Fruit fly (Drosophila melanogaster) whole organism, prepupa: ENCODE measurements around the gene mio.
A peak's percentile ranks its signal among the peaks of the same experiment; 100 is the strongest.

ENCODE experiments used
- CG10631 ChIP-seq: fragments of 200-800 bp; sonication (Bioruptor generic); optimal IDR thresholded peaks from 2 replicates; lab custom pipeline; 2016; ENCODE audit warnings: missing biosample characterization, missing genetic modification characterization
- CG10669 ChIP-seq: fragments of 200-800 bp; sonication (Bioruptor generic); optimal IDR thresholded peaks from 3 replicates; lab custom pipeline; 2018; ENCODE audit warnings: missing biosample characterization, mild to moderate bottlenecking, missing genetic modification characterization, moderate library complexity
- CG11294 ChIP-seq: fragments of 200-800 bp; sonication (Bioruptor generic); IDR thresholded peaks from 2 replicates; pipeline ENCODE4 v1.3.6; 2022; ENCODE audit warnings: missing biosample characterization, missing genetic modification characterization
- CG11762 ChIP-seq: fragments of 200-800 bp; sonication (Bioruptor generic); optimal IDR thresholded peaks from 3 replicates; lab custom pipeline; 2016; ENCODE audit warnings: missing biosample characterization, missing genetic modification characterization; ENCODE audit not compliant: insufficient read depth
- CG11902 ChIP-seq: fragments of 200-800 bp; sonication (Bioruptor generic); optimal IDR thresholded peaks from 3 replicates; lab custom pipeline; 2016; ENCODE audit warnings: missing biosample characterization, missing genetic modification characterization
- CG15336 ChIP-seq: fragments of 200-800 bp; sonication (Bioruptor generic); IDR thresholded peaks from 2 replicates; pipeline ENCODE4 v1.3.6; 2022; ENCODE audit warnings: missing biosample characterization, missing genetic modification characterization
- CG16779 ChIP-seq: fragments of 200-800 bp; sonication (Bioruptor generic); optimal IDR thresholded peaks from 3 replicates; lab custom pipeline; 2017; ENCODE audit warnings: missing biosample characterization, mild to moderate bottlenecking, missing genetic modification characterization
- CG31627 ChIP-seq: fragments of 200-800 bp; sonication (Bioruptor generic); optimal IDR thresholded peaks from 3 replicates; lab custom pipeline; 2016; ENCODE audit warnings: missing biosample characterization, missing genetic modification characterization
- CG32006 ChIP-seq: fragments of 200-800 bp; sonication (Bioruptor generic); optimal IDR thresholded peaks from 3 replicates; lab custom pipeline; 2017; ENCODE audit warnings: missing biosample characterization, mild to moderate bottlenecking, missing genetic modification characterization
- CG34406 ChIP-seq: fragments of 200-800 bp; sonication (Bioruptor generic); optimal IDR thresholded peaks from 3 replicates; lab custom pipeline; 2016; ENCODE audit warnings: missing biosample characterization, missing genetic modification characterization
- CG3919 ChIP-seq: fragments of 200-800 bp; sonication (Bioruptor generic); optimal IDR thresholded peaks from 3 replicates; lab custom pipeline; 2016; ENCODE audit warnings: missing biosample characterization, missing genetic modification characterization
- CG4318 ChIP-seq: fragments of 200-800 bp; sonication (Bioruptor generic); optimal IDR thresholded peaks from 3 replicates; lab custom pipeline; 2017; ENCODE audit warnings: missing biosample characterization, mild to moderate bottlenecking, missing genetic modification characterization
- CG6276 ChIP-seq: fragments of 200-800 bp; sonication (Bioruptor generic); optimal IDR thresholded peaks from 2 replicates; lab custom pipeline; 2017; ENCODE audit warnings: missing biosample characterization, mild to moderate bottlenecking, missing genetic modification characterization
- CG6792 ChIP-seq: fragments of 200-800 bp; sonication (Bioruptor generic); optimal IDR thresholded peaks from 3 replicates; lab custom pipeline; 2016; ENCODE audit warnings: missing biosample characterization, missing genetic modification characterization
- CG6808 ChIP-seq: fragments of 200-800 bp; sonication (Bioruptor generic); optimal IDR thresholded peaks from 3 replicates; lab custom pipeline; 2017; ENCODE audit warnings: missing biosample characterization, missing genetic modification characterization, mild to moderate bottlenecking, moderate library complexity, missing genetic modification reagents
- CG6854 ChIP-seq: fragments of 200-800 bp; sonication (Bioruptor generic); optimal IDR thresholded peaks from 2 replicates; lab custom pipeline; 2017; ENCODE audit warnings: missing biosample characterization, mild to moderate bottlenecking, missing genetic modification characterization
- CG7368 ChIP-seq: fragments of 200-800 bp; sonication (Bioruptor generic); optimal IDR thresholded peaks from 3 replicates; lab custom pipeline; 2016; ENCODE audit warnings: missing biosample characterization, missing genetic modification characterization
- CG8119 ChIP-seq: fragments of 200-800 bp; sonication (Bioruptor generic); IDR thresholded peaks from 3 replicates; pipeline ENCODE4 v1.3.6; 2022; ENCODE audit warnings: missing biosample characterization, missing genetic modification characterization
- CG8632 ChIP-seq: fragments of 200-800 bp; sonication (Bioruptor generic); optimal IDR thresholded peaks from 3 replicates; lab custom pipeline; 2016; ENCODE audit warnings: missing biosample characterization, missing genetic modification characterization
- CG9139 ChIP-seq: fragments of 200-800 bp; sonication (Bioruptor generic); optimal IDR thresholded peaks from 3 replicates; lab custom pipeline; 2017; ENCODE audit warnings: missing biosample characterization, mild to moderate bottlenecking, missing genetic modification characterization
- Eip75B ChIP-seq: fragments of 200-800 bp; sonication (Bioruptor generic); optimal IDR thresholded peaks from 3 replicates; lab custom pipeline; 2016; ENCODE audit warnings: missing biosample characterization, missing genetic modification characterization
- Eip78C ChIP-seq: fragments of 200-800 bp; sonication (Bioruptor generic); peaks from one replicate; lab custom pipeline; 2016; ENCODE audit warnings: missing biosample characterization, missing genetic modification characterization
- Eip93F ChIP-seq: fragments of 200-800 bp; sonication (Bioruptor generic); optimal IDR thresholded peaks from 2 replicates; lab custom pipeline; 2016; ENCODE audit warnings: missing biosample characterization, mild to moderate bottlenecking, missing genetic modification characterization
- Ets96B ChIP-seq: fragments of 200-800 bp; optimal IDR thresholded peaks from 2 replicates; lab custom pipeline; 2019; ENCODE audit warnings: missing biosample characterization, mild to moderate bottlenecking, missing genetic modification characterization, moderate library complexity
- Hr38 ChIP-seq: sonication (Bioruptor generic); optimal IDR thresholded peaks from 2 replicates; lab custom pipeline; 2016; ENCODE audit warnings: missing biosample characterization, missing genetic modification characterization
- Hr39 ChIP-seq: fragments of 200-800 bp; sonication (Bioruptor generic); optimal IDR thresholded peaks from 2 replicates; lab custom pipeline; 2016; ENCODE audit warnings: missing biosample characterization, missing genetic modification characterization
- Hr4 ChIP-seq: fragments of 200-800 bp; sonication (Bioruptor generic); optimal IDR thresholded peaks from 3 replicates; lab custom pipeline; 2016; ENCODE audit warnings: missing biosample characterization, missing genetic modification characterization
- Lpt ChIP-seq: fragments of 200-800 bp; sonication (Bioruptor generic); optimal IDR thresholded peaks from 3 replicates; lab custom pipeline; 2016; ENCODE audit warnings: missing biosample characterization, missing genetic modification characterization
- OdsH ChIP-seq: fragments of 200-800 bp; sonication (Bioruptor generic); optimal IDR thresholded peaks from 3 replicates; lab custom pipeline; 2016; ENCODE audit warnings: missing biosample characterization, missing genetic modification characterization
- Smox ChIP-seq: fragments of 200-800 bp; sonication (Bioruptor generic); optimal IDR thresholded peaks from 3 replicates; lab custom pipeline; 2016; ENCODE audit warnings: missing biosample characterization, missing genetic modification characterization
- Sox102F ChIP-seq: fragments of 200-800 bp; sonication (Bioruptor generic); optimal IDR thresholded peaks from 2 replicates; lab custom pipeline; 2016; ENCODE audit warnings: missing biosample characterization, mild to moderate bottlenecking, missing genetic modification characterization
- Sox14 ChIP-seq: fragments of 200-800 bp; sonication (Bioruptor generic); optimal IDR thresholded peaks from 3 replicates; lab custom pipeline; 2016; ENCODE audit warnings: missing biosample characterization, missing genetic modification characterization
- Sox15 ChIP-seq: fragments of 200-800 bp; sonication (Bioruptor generic); optimal IDR thresholded peaks from 3 replicates; lab custom pipeline; 2016; ENCODE audit warnings: missing biosample characterization, missing genetic modification characterization
- achi ChIP-seq: fragments of 200-800 bp; sonication (Bioruptor generic); optimal IDR thresholded peaks from 3 replicates; lab custom pipeline; 2016; ENCODE audit warnings: missing biosample characterization, missing genetic modification characterization
- acj6 ChIP-seq: fragments of 200-800 bp; sonication (Bioruptor generic); optimal IDR thresholded peaks from 3 replicates; lab custom pipeline; 2016; ENCODE audit warnings: missing biosample characterization, missing genetic modification characterization
- cyc ChIP-seq: fragments of 200-800 bp; sonication (Bioruptor generic); optimal IDR thresholded peaks from 3 replicates; lab custom pipeline; 2016; ENCODE audit warnings: missing biosample characterization, missing genetic modification characterization
- dac ChIP-seq: fragments of 200-800 bp; sonication (Bioruptor generic); optimal IDR thresholded peaks from 2 replicates; lab custom pipeline; 2017; ENCODE audit warnings: missing biosample characterization, mild to moderate bottlenecking, missing genetic modification characterization
- dsx ChIP-seq: fragments of 200-800 bp; optimal IDR thresholded peaks from 3 replicates; lab custom pipeline; 2019; ENCODE audit warnings: missing biosample characterization, mild to moderate bottlenecking, missing genetic modification characterization, moderate library complexity; ENCODE audit not compliant: poor library complexity, severe bottlenecking
- fd85E ChIP-seq: fragments of 200-800 bp; sonication (Bioruptor generic); optimal IDR thresholded peaks from 3 replicates; lab custom pipeline; 2016; ENCODE audit warnings: missing biosample characterization, missing genetic modification characterization
- lz ChIP-seq: fragments of 200-800 bp; sonication (Bioruptor generic); optimal IDR thresholded peaks from 3 replicates; lab custom pipeline; 2016; ENCODE audit warnings: missing biosample characterization, missing genetic modification characterization
- net ChIP-seq: fragments of 200-800 bp; sonication (Bioruptor generic); optimal IDR thresholded peaks from 3 replicates; lab custom pipeline; 2016; ENCODE audit warnings: missing biosample characterization, missing genetic modification characterization
- pdm3 ChIP-seq: fragments of 200-800 bp; sonication (Bioruptor generic); optimal IDR thresholded peaks from 3 replicates; lab custom pipeline; 2016; ENCODE audit warnings: missing biosample characterization, missing genetic modification characterization
- salr ChIP-seq, 2 experiments: fragments of 200-800 bp; sonication (Bioruptor generic); optimal IDR thresholded peaks; 3 replicates each; lab custom pipeline; 2016 to 2018; ENCODE audit warnings: missing biosample characterization in 2 of 2, missing genetic modification characterization in 2 of 2, mild to moderate bottlenecking in 1 of 2
- spab ChIP-seq: fragments of 200-800 bp; sonication (Bioruptor generic); optimal IDR thresholded peaks from 2 replicates; lab custom pipeline; 2017; ENCODE audit warnings: missing biosample characterization, mild to moderate bottlenecking, missing genetic modification characterization, missing genetic modification reagents
- ss ChIP-seq, 2 experiments: fragments of 200-800 bp; sonication (Bioruptor generic); optimal IDR thresholded peaks; 2 replicates in 1 of 2; 3 replicates in 1 of 2; lab custom pipeline; 2017 to 2018; ENCODE audit warnings: mild to moderate bottlenecking in 2 of 2, missing biosample characterization in 2 of 2, missing genetic modification characterization in 2 of 2, moderate library complexity in 1 of 2
- svp ChIP-seq: fragments of 200-800 bp; sonication (Bioruptor generic); peaks from one replicate; lab custom pipeline; 2016; ENCODE audit warnings: missing biosample characterization, missing genetic modification characterization
- topi ChIP-seq: fragments of 200-800 bp; sonication (Bioruptor generic); optimal IDR thresholded peaks from 3 replicates; lab custom pipeline; 2016; ENCODE audit warnings: missing biosample characterization, missing genetic modification characterization
- vri ChIP-seq: fragments of 200-800 bp; sonication (Bioruptor generic); optimal IDR thresholded peaks from 3 replicates; lab custom pipeline; 2016; ENCODE audit warnings: missing biosample characterization, mild to moderate bottlenecking, missing genetic modification characterization

Gene mio

dm6 chr2L:2175090-2175830 is 41.8 kb upstream of the mio start (continued):
- TF ChIP-seq pdm3 (GFP tag; lab: Kevin White, UChicago) (peak; percentile 28), Eip75B (GFP tag; lab: Kevin White, UChicago) (peak; percentile 9), dsx (GFP tag; lab: Kevin White, UChicago) (peak; percentile 53), ss (GFP tag; optimal IDR thresholded peaks at IDR 0.05; lab: Kevin White, UChicago) (peak; percentile 45 to 71), CG16779 (tag; lab: Kevin White, UChicago) (peak; percentile 4), CG34406 (GFP tag; lab: Kevin White, UChicago) (no peak), vri (peak; percentile 51), Lpt (GFP tag; lab: Kevin White, UChicago) (peak; percentile 71), CG4318 (GFP tag; lab: Kevin White, UChicago) (no peak), CG6854 (GFP tag; lab: Kevin White, UChicago) (peak; percentile 43), CG3919 (GFP tag; lab: Kevin White, UChicago) (no peak), Hr38 (GFP tag; lab: Kevin White, UChicago) (no peak), net (GFP tag; lab: Kevin White, UChicago) (no peak), achi (GFP tag; lab: Kevin White, UChicago) (no peak), Eip78C (GFP tag; lab: Kevin White, UChicago) (peak; percentile 86), svp (GFP tag; lab: Kevin White, UChicago) (peak; percentile 80), acj6 (peak; percentile 52), Smox (GFP tag; lab: Kevin White, UChicago) (peak; percentile 48), CG32006 (peak; percentile 9), Eip93F (no peak), CG11762 (GFP tag; lab: Kevin White, UChicago) (no peak), topi (GFP tag; lab: Kevin White, UChicago) (peak; percentile 51), CG8632 (GFP tag; lab: Kevin White, UChicago) (peak; percentile 29), CG15336 (GFP tag; lab: Robert Waterston, UW) (peak; percentile 59; the same call in 1 of the 2 replicates), CG11294 (GFP tag; lab: Robert Waterston, UW) (no peak), salr (GFP tag; optimal IDR thresholded peaks at IDR 0.05; lab: Kevin White, UChicago) (peak in 1 of 2 experiments; percentile 12), spab (GFP tag; lab: Kevin White, UChicago) (peak; percentile 18), CG6792 (GFP tag; lab: Kevin White, UChicago) (peak; percentile 48), Sox14 (peak; percentile 47), Hr39 (GFP tag; lab: Kevin White, UChicago) (peak; percentile 7), CG6276 (GFP tag; lab: Kevin White, UChicago) (no peak), Sox102F (GFP tag; lab: Kevin White, UChicago) (peak; percentile 21), CG9139 (peak; percentile 30), CG7368 (no peak), CG8119 (GFP tag; lab: Robert Waterston, UW) (peak; percentile 27; the same call in 1 of the 3 replicates), lz (GFP tag; lab: Kevin White, UChicago) (peak; percentile 18), Ets96B (tag; lab: Kevin White, UChicago) (peak; percentile 32), CG10631 (GFP tag; lab: Kevin White, UChicago) (peak; percentile 56), CG31627 (GFP tag; lab: Kevin White, UChicago) (peak; percentile 6)

dm6 chr2L:2175930-2176643 is 41.0 kb upstream of the mio start:
- TF ChIP-seq CG11294 (GFP tag; lab: Robert Waterston, UW) (peak; percentile 33; the same call in 1 of the 2 replicates), dac (no peak), Hr4 (GFP tag; lab: Kevin White, UChicago) (peak; percentile 52), CG11902 (GFP tag; lab: Kevin White, UChicago) (peak; percentile 26), CG10631 (GFP tag; lab: Kevin White, UChicago) (peak; percentile 37), Eip93F (peak; percentile 15), acj6 (peak; percentile 64), CG10669 (peak; percentile 40), fd85E (no peak), Ets96B (tag; lab: Kevin White, UChicago) (peak; percentile 30), spab (GFP tag; lab: Kevin White, UChicago) (peak; percentile 46), pdm3 (GFP tag; lab: Kevin White, UChicago) (peak; percentile 62), lz (GFP tag; lab: Kevin White, UChicago) (peak; percentile 67), Lpt (GFP tag; lab: Kevin White, UChicago) (no peak), CG6808 (peak; percentile 35), OdsH (GFP tag; lab: Kevin White, UChicago) (peak; percentile 55), cyc (peak; percentile 61), Sox15 (GFP tag; lab: Kevin White, UChicago) (peak; percentile 39)
